Worm (Caenorhabditis elegans): ENCODE measurements around the gene Y57G11C.8.

- TF ChIP-seq him-1 (tag; optimal IDR thresholded peaks at IDR 0.05) (no peak), dao-5 (tag; optimal IDR thresholded peaks at IDR 0.05) (no peak), W03F9.2 (tag; optimal IDR thresholded peaks at IDR 0.05) (no peak)
These were observed 16.3 kb upstream of the Y57G11C.8 start, which contains the start of gene Y57G11C.5 for ce11 chrIV:14765336-14765735.

Data from whole organism, L4/young adult.